Fruit fly (Drosophila melanogaster) whole organism, embryonic: ENCODE results near the gene Obp73a.
A peak's percentile ranks its signal among the peaks of the same experiment; 100 is the strongest.

Experiments used
- Adf1 ChIP-seq: fragments of 200-800 bp; sonication (Bioruptor generic); IDR thresholded peaks from 2 replicates; pipeline ENCODE4 v1.3.6; 2022; ENCODE audit warnings: missing biosample characterization, missing genetic modification characterization
- Atf6 ChIP-seq: fragments of 200-800 bp; sonication (Bioruptor generic); IDR thresholded peaks from 2 replicates; pipeline ENCODE4 v1.3.6; 2022; ENCODE audit warnings: missing biosample characterization, missing genetic modification characterization
- Bgb ChIP-seq: fragments of 200-800 bp; sonication (Bioruptor generic); IDR thresholded peaks from 2 replicates; pipeline ENCODE4 v1.3.6; 2022; ENCODE audit warnings: missing biosample characterization, missing genetic modification characterization; ENCODE audit not compliant: partially characterized antibody
- CG10209 ChIP-seq: fragments of 200-800 bp; sonication (Bioruptor generic); optimal IDR thresholded peaks from 3 replicates; lab custom pipeline; 2017; ENCODE audit warnings: missing biosample characterization, mild to moderate bottlenecking, missing genetic modification characterization, missing genetic modification reagents
- CG11560 ChIP-seq: fragments of 200-800 bp; sonication (Bioruptor generic); IDR thresholded peaks from 3 replicates; pipeline ENCODE4 v1.3.6; 2022; ENCODE audit warnings: missing biosample characterization, missing genetic modification characterization
- CG1233 ChIP-seq: fragments of 200-800 bp; sonication (Bioruptor generic); optimal IDR thresholded peaks from 4 replicates; lab custom pipeline; 2018; ENCODE audit warnings: missing biosample characterization, mild to moderate bottlenecking, missing genetic modification characterization
- CG12391 ChIP-seq: fragments of 200-800 bp; sonication (Bioruptor generic); optimal IDR thresholded peaks from 3 replicates; lab custom pipeline; 2018; ENCODE audit warnings: missing biosample characterization, mild to moderate bottlenecking, missing genetic modification characterization, moderate library complexity
- CG13287 ChIP-seq: fragments of 200-800 bp; sonication (Bioruptor generic); IDR thresholded peaks from 2 replicates; pipeline ENCODE4 v1.3.6; 2022; ENCODE audit warnings: missing biosample characterization, missing genetic modification characterization; ENCODE audit not compliant: partially characterized antibody
- CG13775 ChIP-seq: fragments of 200-800 bp; sonication (Bioruptor generic); optimal IDR thresholded peaks from 3 replicates; lab custom pipeline; 2017; ENCODE audit warnings: missing biosample characterization, mild to moderate bottlenecking, missing genetic modification characterization
- CG17361 ChIP-seq: fragments of 200-800 bp; sonication (Bioruptor generic); IDR thresholded peaks from 3 replicates; pipeline ENCODE4 v1.3.6; 2022; ENCODE audit warnings: missing biosample characterization, missing genetic modification characterization
- CG17385 ChIP-seq: fragments of 200-800 bp; sonication (Bioruptor generic); optimal IDR thresholded peaks from 3 replicates; lab custom pipeline; 2018; ENCODE audit warnings: missing biosample characterization, mild to moderate bottlenecking, missing genetic modification characterization
- CG18011 ChIP-seq: fragments of 200-800 bp; sonication (Bioruptor generic); optimal IDR thresholded peaks from 2 replicates; lab custom pipeline; 2017; ENCODE audit warnings: missing biosample characterization, missing genetic modification characterization, mild to moderate bottlenecking, moderate library complexity, missing genotype
- CG2120 ChIP-seq: fragments of 200-800 bp; sonication (Bioruptor generic); optimal IDR thresholded peaks from 3 replicates; lab custom pipeline; 2016; ENCODE audit warnings: missing biosample characterization, missing genetic modification characterization
- CG2678 ChIP-seq: fragments of 200-800 bp; sonication (Bioruptor generic); optimal IDR thresholded peaks from 3 replicates; lab custom pipeline; 2019; ENCODE audit warnings: missing biosample characterization, mild to moderate bottlenecking, missing genetic modification characterization, moderate library complexity
- CG30403 ChIP-seq: fragments of 200-800 bp; sonication (Bioruptor generic); optimal IDR thresholded peaks from 3 replicates; lab custom pipeline; 2016; ENCODE audit warnings: missing biosample characterization, missing genetic modification characterization
- CG31224 ChIP-seq: fragments of 200-800 bp; sonication (Bioruptor generic); IDR thresholded peaks from 2 replicates; pipeline ENCODE4 v1.3.6; 2022; ENCODE audit warnings: missing biosample characterization, missing genetic modification characterization
- CG31441 ChIP-seq: fragments of 200-800 bp; sonication (Bioruptor generic); IDR thresholded peaks from 2 replicates; pipeline ENCODE4 v1.3.6; 2022; ENCODE audit warnings: missing biosample characterization, missing genetic modification characterization
- CG6689 ChIP-seq: fragments of 200-800 bp; sonication (Bioruptor generic); IDR thresholded peaks from 2 replicates; pipeline ENCODE4 v1.3.6; 2022; ENCODE audit warnings: missing biosample characterization, missing genetic modification characterization
- CG7839 ChIP-seq: fragments of 200-800 bp; sonication (Bioruptor generic); optimal IDR thresholded peaks from 3 replicates; lab custom pipeline; 2018; ENCODE audit warnings: missing biosample characterization, mild to moderate bottlenecking, missing genetic modification characterization, moderate library complexity
- CG7987 ChIP-seq: fragments of 200-800 bp; sonication (Bioruptor generic); optimal IDR thresholded peaks from 2 replicates; lab custom pipeline; 2018; ENCODE audit warnings: missing biosample characterization, mild to moderate bottlenecking, missing genetic modification characterization, moderate library complexity
- CG9727 ChIP-seq: fragments of 200-800 bp; sonication (Bioruptor generic); optimal IDR thresholded peaks from 3 replicates; lab custom pipeline; 2017; ENCODE audit warnings: missing biosample characterization, mild to moderate bottlenecking, missing genetic modification characterization
- CG9932 ChIP-seq: fragments of 200-800 bp; sonication (Bioruptor generic); IDR thresholded peaks from 2 replicates; pipeline ENCODE4 v1.3.6; 2022; ENCODE audit warnings: missing biosample characterization, missing genetic modification characterization
- CoRest ChIP-seq: fragments of 200-800 bp; sonication (Bioruptor generic); optimal IDR thresholded peaks from 3 replicates; lab custom pipeline; 2018; ENCODE audit warnings: missing biosample characterization, mild to moderate bottlenecking, missing genetic modification characterization, moderate library complexity
- Eip74EF ChIP-seq, 2 experiments: fragments of 200-800 bp in 1 of 2; fragments of >200 bp in 1 of 2; sonication (Bioruptor generic) in 1 of 2; optimal IDR thresholded peaks; 2 replicates each; lab custom pipeline; 2017 to 2019; ENCODE audit warnings: missing biosample characterization in 2 of 2, missing genetic modification characterization in 2 of 2, mild to moderate bottlenecking in 1 of 2, moderate library complexity in 1 of 2
- Hr78 ChIP-seq, 2 experiments: fragments of 200-800 bp in 1 of 2; fragments of >200 bp in 1 of 2; sonication (Bioruptor generic) in 1 of 2; optimal IDR thresholded peaks; 2 replicates each; lab custom pipeline; 2017 to 2019; ENCODE audit warnings: missing biosample characterization in 2 of 2, missing genetic modification characterization in 2 of 2, mild to moderate bottlenecking in 1 of 2, moderate library complexity in 1 of 2
- Med ChIP-seq: fragments of 200-800 bp; sonication (Bioruptor generic); peaks from one replicate; lab custom pipeline; 2016; ENCODE audit warnings: missing biosample characterization, missing genetic modification characterization, mild to moderate bottlenecking, inconsistent platforms, moderate library complexity
- Meics ChIP-seq: fragments of 200-800 bp; sonication (Bioruptor generic); optimal IDR thresholded peaks from 2 replicates; lab custom pipeline; 2017; ENCODE audit warnings: missing biosample characterization, mild to moderate bottlenecking, missing genetic modification characterization
- Myb ChIP-seq: fragments of 200-800 bp; sonication (Bioruptor generic); optimal IDR thresholded peaks from 2 replicates; lab custom pipeline; 2016; ENCODE audit warnings: missing biosample characterization, missing genetic modification characterization
- Oli ChIP-seq: fragments of 200-800 bp; sonication (Bioruptor generic); optimal IDR thresholded peaks from 2 replicates; lab custom pipeline; 2018; ENCODE audit warnings: missing biosample characterization, mild to moderate bottlenecking, missing genetic modification characterization, moderate library complexity
- Optix ChIP-seq: fragments of 200-800 bp; sonication (Bioruptor generic); IDR thresholded peaks from 3 replicates; pipeline ENCODE4 v1.3.6; 2022; ENCODE audit warnings: missing biosample characterization, missing genetic modification characterization
- Pdp1 ChIP-seq, 2 experiments: fragments of 200-800 bp; sonication (Bioruptor generic); optimal IDR thresholded peaks; 3 replicates each; lab custom pipeline; 2016; ENCODE audit warnings: missing biosample characterization in 2 of 2, missing genetic modification characterization in 2 of 2, mild to moderate bottlenecking in 1 of 2, moderate library complexity in 1 of 2
- Spps ChIP-seq: fragments of 200-800 bp; sonication (Bioruptor generic); optimal IDR thresholded peaks from 2 replicates; lab custom pipeline; 2018; ENCODE audit warnings: missing biosample characterization, mild to moderate bottlenecking, missing genetic modification characterization
- Xbp1 ChIP-seq: fragments of 200-800 bp; sonication (Bioruptor generic); optimal IDR thresholded peaks from 3 replicates; lab custom pipeline; 2016; ENCODE audit warnings: missing biosample characterization, mild to moderate bottlenecking, missing genetic modification characterization
- bab2 ChIP-seq: fragments of 200-800 bp; sonication (Bioruptor generic); optimal IDR thresholded peaks from 2 replicates; lab custom pipeline; 2016; ENCODE audit warnings: missing biosample characterization, missing genetic modification characterization
- bcd ChIP-seq: fragments of 200-800 bp; sonication (Bioruptor generic); optimal IDR thresholded peaks from 2 replicates; lab custom pipeline; 2017; ENCODE audit warnings: missing biosample characterization, mild to moderate bottlenecking, missing genetic modification characterization
- bsh ChIP-seq, 2 experiments: fragments of 200-800 bp; sonication (Bioruptor generic); optimal IDR thresholded peaks; 2 replicates each; lab custom pipeline; 2017 to 2018; ENCODE audit warnings: mild to moderate bottlenecking in 2 of 2, missing biosample characterization in 2 of 2, missing genetic modification characterization in 2 of 2, moderate library complexity in 1 of 2
- chif ChIP-seq, 2 experiments: fragments of 200-800 bp; sonication (Bioruptor generic); optimal IDR thresholded peaks; 3 replicates each; lab custom pipeline; 2016; ENCODE audit warnings: missing biosample characterization in 2 of 2, missing genetic modification characterization in 2 of 2
- dmrt11E ChIP-seq: fragments of 200-800 bp; sonication (Bioruptor generic); optimal IDR thresholded peaks from 3 replicates; lab custom pipeline; 2018; ENCODE audit warnings: missing biosample characterization, mild to moderate bottlenecking, missing genetic modification characterization, moderate library complexity
- dmrt99B ChIP-seq: fragments of 200-800 bp; sonication (Bioruptor generic); optimal IDR thresholded peaks from 2 replicates; lab custom pipeline; 2018; ENCODE audit warnings: missing biosample characterization, mild to moderate bottlenecking, missing genetic modification characterization, moderate library complexity
- dpn ChIP-seq, 2 experiments: fragments of 200-800 bp; sonication (Bioruptor generic); optimal IDR thresholded peaks; 3 replicates each; lab custom pipeline; 2016; ENCODE audit warnings: missing biosample characterization in 2 of 2, missing genetic modification characterization in 2 of 2
- gem ChIP-seq: fragments of 200-800 bp; sonication (Bioruptor generic); optimal IDR thresholded peaks from 2 replicates; lab custom pipeline; 2019; ENCODE audit warnings: missing biosample characterization, mild to moderate bottlenecking, missing genetic modification characterization, moderate library complexity
- lola ChIP-seq, 3 experiments: fragments of >200 bp in 2 of 3; fragments of 200-800 bp in 1 of 3; sonication (Bioruptor generic) in 1 of 3; optimal IDR thresholded peaks; 2 replicates each; lab custom pipeline; 2017 to 2019; ENCODE audit warnings: missing biosample characterization in 3 of 3, missing genetic modification characterization in 3 of 3, mild to moderate bottlenecking in 1 of 3, moderate library complexity in 1 of 3
- sens ChIP-seq: fragments of 200-800 bp; sonication (Bioruptor generic); peaks from one replicate; lab custom pipeline; 2016; ENCODE audit warnings: missing biosample characterization, missing genetic modification characterization
- slbo ChIP-seq: fragments of 200-800 bp; sonication (Bioruptor generic); IDR thresholded peaks from 2 replicates; pipeline ENCODE4 v1.3.6; 2022; ENCODE audit warnings: missing biosample characterization, missing genetic modification characterization
- sr ChIP-seq: fragments of 200-800 bp; sonication (Bioruptor generic); IDR thresholded peaks from 3 replicates; pipeline ENCODE4 v1.3.6; 2022; ENCODE audit warnings: missing biosample characterization, missing genetic modification characterization
- toy ChIP-seq: fragments of 200-800 bp; sonication (Bioruptor generic); IDR thresholded peaks from 2 replicates; pipeline ENCODE4 v1.3.6; 2022; ENCODE audit warnings: missing biosample characterization, missing genetic modification characterization
- unpg ChIP-seq: fragments of 200-800 bp; sonication (Bioruptor generic); optimal IDR thresholded peaks from 3 replicates; lab custom pipeline; 2018; ENCODE audit warnings: missing biosample characterization, mild to moderate bottlenecking, missing genetic modification characterization, moderate library complexity
- zen ChIP-seq: fragments of 200-800 bp; sonication (Bioruptor generic); optimal IDR thresholded peaks from 3 replicates; lab custom pipeline; 2018; ENCODE audit warnings: missing biosample characterization, mild to moderate bottlenecking, missing genetic modification characterization, moderate library complexity

Gene Obp73a

dm6 chr3L:16941319-16941718, 2.8 kb upstream of the Obp73a start (continued):
- TF ChIP-seq Pdp1 (GFP tag; optimal IDR thresholded peaks at IDR 0.05; lab: Kevin White, UChicago) (peak in 1 of 2 experiments; percentile 36), toy (GFP tag; lab: Robert Waterston, UW) (no peak), sr (GFP tag; lab: Robert Waterston, UW) (no peak), CG7839 (peak; percentile 42), dmrt99B (tag; lab: Kevin White, UChicago) (peak; percentile 28), Hr78 (GFP tag; optimal IDR thresholded peaks at IDR 0.05; lab: Kevin White, UChicago) (peak in 1 of 2 experiments; percentile 54), CG2120 (GFP tag; lab: Kevin White, UChicago) (peak; percentile 13), Med (GFP tag; lab: Kevin White, UChicago) (peak; percentile 79), Eip74EF (GFP tag; optimal IDR thresholded peaks at IDR 0.05; lab: Kevin White, UChicago) (peak in 1 of 2 experiments; percentile 27), CG9727 (GFP tag; lab: Kevin White, UChicago) (peak; percentile 21), CG10209 (GFP tag; lab: Kevin White, UChicago) (peak; percentile 25), gem (tag; lab: Kevin White, UChicago) (peak; percentile 60), slbo (GFP tag; lab: Robert Waterston, UW) (peak; percentile 21; the same call in 1 of the 2 replicates), CG7987 (GFP tag; lab: Kevin White, UChicago) (no peak), Oli (tag; lab: Kevin White, UChicago) (peak; percentile 46), Atf6 (0 out of 2 replicates have a peak, but pooled peaks have one; percentile 23), CG9932 (GFP tag; lab: Robert Waterston, UW) (peak; percentile 38), Meics (no peak), Optix (0 out of 3 replicates have a peak, but pooled peaks have one; percentile 8), dmrt11E (peak; percentile 43), lola (GFP tag; optimal IDR thresholded peaks at IDR 0.05; lab: Kevin White, UChicago) (peak in 1 of 3 experiments; percentile 37), dpn (GFP tag; optimal IDR thresholded peaks at IDR 0.05; lab: Kevin White, UChicago) (peak in 1 of 2 experiments; percentile 11), Bgb (GFP tag; lab: Robert Waterston, UW) (no peak), bsh (GFP tag; optimal IDR thresholded peaks at IDR 0.05; lab: Kevin White, UChicago) (peak in 1 of 2 experiments; percentile 48), CG6689 (GFP tag; lab: Robert Waterston, UW) (peak; percentile 10; the same call in 1 of the 2 replicates), bcd (GFP tag; lab: Kevin White, UChicago) (no peak), Spps (tag; lab: Kevin White, UChicago) (no peak), CG13775 (peak; percentile 7), sens (GFP tag; lab: Kevin White, UChicago) (peak; percentile 31), CG1233 (GFP tag; lab: Kevin White, UChicago) (peak; percentile 39), CG12391 (tag; lab: Kevin White, UChicago) (peak; percentile 21), CG2678 (peak; percentile 50), Myb (GFP tag; lab: Kevin White, UChicago) (peak; percentile 6), CoRest (peak; percentile 41), Xbp1 (GFP tag; lab: Kevin White, UChicago) (peak; percentile 18), CG13287 (GFP tag; lab: Robert Waterston, UW) (no peak), CG18011 (no peak), zen (tag; lab: Kevin White, UChicago) (peak; percentile 19), CG31441 (GFP tag; lab: Robert Waterston, UW) (0 out of 2 replicates have a peak, but pooled peaks have one; percentile 10), CG11560 (tag; lab: Robert Waterston, UW) (no peak), unpg (GFP tag; lab: Kevin White, UChicago) (peak; percentile 40), CG30403 (GFP tag; lab: Kevin White, UChicago) (peak; percentile 36), Adf1 (no peak), bab2 (GFP tag; lab: Kevin White, UChicago) (peak; percentile 29), CG17361 (0 out of 3 replicates have a peak, but pooled peaks have one; percentile 23), chif (GFP tag; optimal IDR thresholded peaks at IDR 0.05; lab: Kevin White, UChicago) (peak in 1 of 2 experiments; percentile 55), CG17385 (GFP tag; lab: Kevin White, UChicago) (peak; percentile 6), CG31224 (no peak)
